Fruit fly (Drosophila melanogaster): ENCODE measurements around the gene CG7634.

DNA sequence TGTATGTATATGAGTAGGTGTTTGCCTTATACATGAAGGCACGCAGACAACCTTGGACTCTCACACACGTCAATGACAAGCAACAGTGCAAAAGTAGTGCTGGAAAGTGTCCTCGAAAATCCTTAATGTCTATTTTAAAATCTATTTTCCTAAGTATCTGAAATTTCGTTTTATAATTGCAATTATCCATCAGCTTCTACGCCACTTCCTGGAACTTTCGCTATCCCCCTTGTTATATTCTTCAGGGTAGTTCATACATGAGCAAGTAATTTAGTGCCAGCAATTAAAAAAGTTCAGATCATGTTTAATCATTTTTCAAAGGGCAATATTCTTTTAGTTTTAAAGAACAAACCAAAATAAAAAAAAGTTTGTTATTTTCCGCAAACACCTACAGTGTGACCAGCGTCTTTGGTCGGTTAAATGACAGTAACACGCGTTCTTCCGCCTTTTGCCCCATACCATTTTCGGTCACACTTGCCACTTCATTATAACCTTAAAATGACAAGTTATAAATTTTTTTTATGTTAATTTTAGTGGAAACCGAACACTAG lies 48.4 kb upstream of the CG7634 start:
- TF ChIP-seq Myc (optimal IDR thresholded peaks at IDR 0.05), result no peak
- no peak for TF ChIP-seq Sin3A (optimal IDR thresholded peaks at IDR 0.05)
- TF ChIP-seq psq (optimal IDR thresholded peaks at IDR 0.05), result no peak
- TF ChIP-seq h (optimal IDR thresholded peaks at IDR 0.05), result no peak
- no peak for TF ChIP-seq ttk (optimal IDR thresholded peaks at IDR 0.05)
